Comparison of ENCODE assay signal across 1 worm cellular context in the genomic region with DNA sequence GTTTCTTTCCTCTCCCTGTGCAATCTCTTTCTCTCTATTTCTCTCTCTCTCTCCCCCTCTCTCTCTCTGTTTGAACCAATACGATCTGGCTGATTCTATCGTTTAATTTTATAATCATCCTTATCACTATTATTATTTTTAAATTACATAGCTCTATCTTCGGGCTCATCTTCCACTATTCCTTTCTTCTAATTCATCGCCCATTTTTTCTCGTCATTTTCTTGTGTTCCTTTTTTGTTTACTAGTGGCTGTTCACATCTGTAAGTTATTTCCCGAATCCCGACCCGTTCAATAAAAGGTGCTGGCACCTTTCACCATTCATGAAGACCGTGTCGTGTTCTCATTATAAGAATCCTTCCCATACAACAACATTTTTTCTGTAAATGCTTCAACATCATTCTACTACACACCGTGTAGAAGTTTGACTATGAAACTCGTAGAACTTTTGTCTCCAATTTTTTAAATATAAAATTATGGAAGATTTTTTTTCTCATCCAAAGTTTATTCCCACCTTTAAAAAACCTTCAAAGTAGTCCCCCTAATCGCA.
TF ChIP-seq lines count a peak whose summit lies in the region.

No protein-coding gene starts in this region.

TF ChIP-seq in whole organism, L1 larva, 84 proteins besides CTCF, POLR2A, EP300 and RAD21 (continued from another document):
- TF ChIP-seq nhr-90 (tag; optimal IDR thresholded peaks at IDR 0.05; lab: Kevin White, UChicago; ENCODE audit: poor library complexity) (peak; percentile 61), fkh-10 (GFP tag; optimal IDR thresholded peaks at IDR 0.05; lab: Kevin White, UChicago) (no peak), aha-1 (tag; optimal IDR thresholded peaks at IDR 0.05; lab: Kevin White, UChicago) (no peak), nhr-47 (tag; optimal IDR thresholded peaks at IDR 0.05; lab: Kevin White, UChicago) (peak; percentile 15), ztf-4 (tag; optimal IDR thresholded peaks at IDR 0.05; lab: Kevin White, UChicago) (peak; percentile 60), C16A3.4 (tag; optimal IDR thresholded peaks at IDR 0.05; lab: Kevin White, UChicago) (no peak), blmp-1 (tag; optimal IDR thresholded peaks at IDR 0.05; lab: Kevin White, UChicago) (no peak), irx-1 (tag; optimal IDR thresholded peaks at IDR 0.05; lab: Kevin White, UChicago) (no peak), pag-3 (tag; optimal IDR thresholded peaks at IDR 0.05; lab: Kevin White, UChicago; ENCODE audit: borderline replicate concordance, insufficient read depth) (no peak), ceh-90 (tag; optimal IDR thresholded peaks at IDR 0.05; lab: Kevin White, UChicago) (no peak), unc-62 (GFP tag; optimal IDR thresholded peaks at IDR 0.05; lab: Kevin White, UChicago) (no peak), mef-2 (tag; optimal IDR thresholded peaks at IDR 0.05; lab: Kevin White, UChicago) (no peak), lin-14 (GFP tag; optimal IDR thresholded peaks at IDR 0.05; lab: Kevin White, UChicago) (no peak), ceh-82 (tag; optimal IDR thresholded peaks at IDR 0.05; lab: Kevin White, UChicago) (no peak), ztf-11 (tag; optimal IDR thresholded peaks at IDR 0.05; lab: Kevin White, UChicago) (peak in 1 of 2 experiments; percentile 3), ama-1 (optimal IDR thresholded peaks at IDR 0.05; lab: Kevin White, UChicago) (peak; percentile 20), skn-1 (tag; optimal IDR thresholded peaks at IDR 0.05; lab: Kevin White, UChicago) (no peak), F16B12.6 (tag; optimal IDR thresholded peaks at IDR 0.05; lab: Kevin White, UChicago) (no peak), isw-1 (GFP tag; IDR thresholded peaks at IDR 0.05; lab: Robert Waterston, UW) (no peak), aly-2 (tag; optimal IDR thresholded peaks at IDR 0.05; lab: Kevin White, UChicago) (no peak), nhr-85 (tag; lab: Kevin White, UChicago) (no peak), mdl-1 (tag; optimal IDR thresholded peaks at IDR 0.05; lab: Kevin White, UChicago) (no peak), unc-86 (tag; optimal IDR thresholded peaks at IDR 0.05; lab: Kevin White, UChicago) (no peak), C34B4.2 (tag; optimal IDR thresholded peaks at IDR 0.05; lab: Kevin White, UChicago) (no peak), pax-3 (tag; optimal IDR thresholded peaks at IDR 0.05; lab: Kevin White, UChicago) (no peak), sox-4 (tag; optimal IDR thresholded peaks at IDR 0.05; lab: Kevin White, UChicago) (no peak), dsc-1 (tag; optimal IDR thresholded peaks at IDR 0.05; lab: Kevin White, UChicago) (no peak), egl-13 (tag; optimal IDR thresholded peaks at IDR 0.05; lab: Kevin White, UChicago) (no peak), egl-27 (tag; optimal IDR thresholded peaks at IDR 0.05; lab: Kevin White, UChicago) (no peak), fos-1 (tag; optimal IDR thresholded peaks at IDR 0.05; lab: Kevin White, UChicago) (no peak), lin-35 (GFP tag; optimal IDR thresholded peaks at IDR 0.05; lab: Kevin White, UChicago) (peak in 1 of 2 experiments; percentile 11), lsy-2 (tag; optimal IDR thresholded peaks at IDR 0.05; lab: Kevin White, UChicago) (no peak), lin-13 (GFP tag; optimal IDR thresholded peaks at IDR 0.05; lab: Kevin White, UChicago) (no peak), snpc-4 (tag; optimal IDR thresholded peaks at IDR 0.05; lab: Kevin White, UChicago) (no peak), snu-23 (GFP tag; optimal IDR thresholded peaks at IDR 0.05; lab: Kevin White, UChicago) (no peak), nhr-77 (tag; optimal IDR thresholded peaks at IDR 0.05; lab: Kevin White, UChicago) (no peak), nhr-19 (GFP tag; conservative IDR thresholded peaks at IDR 0.05; lab: Robert Waterston, UW) (no peak), nhr-20 (tag; optimal IDR thresholded peaks at IDR 0.05; lab: Kevin White, UChicago) (peak; percentile 16), Y116A8C.19 (tag; optimal IDR thresholded peaks at IDR 0.05; lab: Kevin White, UChicago; ENCODE audit: borderline replicate concordance) (no peak), efl-3 (GFP tag; optimal IDR thresholded peaks at IDR 0.05; lab: Kevin White, UChicago) (no peak), jun-1 (tag; optimal IDR thresholded peaks at IDR 0.05; lab: Kevin White, UChicago) (no peak), ceh-8 (GFP tag; optimal IDR thresholded peaks at IDR 0.05; lab: Kevin White, UChicago) (no peak), tbx-2 (tag; optimal IDR thresholded peaks at IDR 0.05; lab: Kevin White, UChicago) (no peak), nhr-76 (tag; optimal IDR thresholded peaks at IDR 0.05; lab: Kevin White, UChicago) (no peak), nhr-71 (tag; optimal IDR thresholded peaks at IDR 0.05; lab: Kevin White, UChicago) (peak; percentile 56), sptf-1 (tag; optimal IDR thresholded peaks at IDR 0.05; lab: Kevin White, UChicago) (no peak)
